Worm (Caenorhabditis elegans) whole organism, L4/young adult: ENCODE results near the gene srx-101.

Experiments used
- W03F9.2 ChIP-seq: fragments of 150-350 bp; optimal IDR thresholded peaks from 2 replicates; lab custom pipeline; 2014; ENCODE audit warnings: missing biosample characterization, missing genetic modification characterization
- dao-5 ChIP-seq: sonication (generic microtip); optimal IDR thresholded peaks from 2 replicates; lab custom pipeline; 2016; ENCODE audit warnings: missing genotype, missing genetic modification characterization, moderate library complexity, missing compliant biosample characterization
- him-1 ChIP-seq: sonication (generic microtip); optimal IDR thresholded peaks from 2 replicates; lab custom pipeline; 2016; ENCODE audit warnings: missing genotype, missing genetic modification reagents, missing genetic modification characterization, missing compliant biosample characterization

ce11 chrII:3684487-3685067 is 6.0 kb downstream of the srx-101 start:
- TF ChIP-seq dao-5 (tag; lab: Kevin White, UChicago), result no peak
- TF ChIP-seq W03F9.2, result no peak
- TF ChIP-seq him-1 (tag; lab: Kevin White, UChicago), result no peak
